Worm (Caenorhabditis elegans): ENCODE data around the gene dct-8.

The dct-8 gene

ce11 chrIV:3876955-3877354 lies 17.9 kb upstream of the dct-8 start:
- TF ChIP-seq elt-1 (tag; optimal IDR thresholded peaks at IDR 0.05) (no peak), lin-39 (tag; optimal IDR thresholded peaks at IDR 0.05) (no peak), nhr-21 (tag; optimal IDR thresholded peaks at IDR 0.05) (no peak), lin-11 (tag; optimal IDR thresholded peaks at IDR 0.05) (no peak), nhr-10 (tag; optimal IDR thresholded peaks at IDR 0.05) (no peak), elt-3 (tag; optimal IDR thresholded peaks at IDR 0.05) (no peak), ztf-4 (tag; optimal IDR thresholded peaks at IDR 0.05) (no peak), ama-1 (optimal IDR thresholded peaks at IDR 0.05) (no peak), snpc-4 (tag; optimal IDR thresholded peaks at IDR 0.05) (no peak), C34F6.9 (tag; optimal IDR thresholded peaks at IDR 0.05) (no peak), skn-1 (tag; optimal IDR thresholded peaks at IDR 0.05) (no peak), nhr-129 (tag; optimal IDR thresholded peaks at IDR 0.05) (no peak), nhr-25 (tag; optimal IDR thresholded peaks at IDR 0.05) (no peak)

ce11 chrIV:3878283-3878938 lies 16.5 kb upstream of the dct-8 start, which contains the start of gene F37C4.6:
Gene F37C4.6, minus strand, starts transcription at chrIV:3878333.
- TF ChIP-seq lin-13 (GFP tag; optimal IDR thresholded peaks at IDR 0.05): no peak
- TF ChIP-seq fos-1 (tag; optimal IDR thresholded peaks at IDR 0.05): peak; percentile 27

- no peak for TF ChIP-seq lin-39 (tag; optimal IDR thresholded peaks at IDR 0.05)
- no peak for TF ChIP-seq ama-1 (optimal IDR thresholded peaks at IDR 0.05)
- TF ChIP-seq egl-27 (tag; optimal IDR thresholded peaks at IDR 0.05): no peak
- TF ChIP-seq peb-1 (tag; optimal IDR thresholded peaks at IDR 0.05): no peak
- TF ChIP-seq mbf-1 (tag; optimal IDR thresholded peaks at IDR 0.05): no peak
Observed at ce11 chrIV:3881119-3881518, 13.8 kb upstream of the dct-8 start, which contains the start of the genes F37C4.8 and oac-23. Gene F37C4.8, minus strand, starts transcription at chrIV:3881219. Gene oac-23, plus strand, starts transcription at chrIV:3881441.

ce11 chrIV:3885369-3885768 lies 9.5 kb upstream of the dct-8 start, which contains the start of gene oac-22:
Gene oac-22, plus strand, starts transcription at chrIV:3885669.
- TF ChIP-seq gmeb-1 (tag; optimal IDR thresholded peaks at IDR 0.05) (no peak), egl-27 (tag; optimal IDR thresholded peaks at IDR 0.05) (no peak), lsy-2 (tag; optimal IDR thresholded peaks at IDR 0.05) (no peak), unc-55 (GFP tag; optimal IDR thresholded peaks at IDR 0.05) (no peak), nhr-25 (tag; optimal IDR thresholded peaks at IDR 0.05) (no peak), nhr-129 (tag; optimal IDR thresholded peaks at IDR 0.05) (no peak), elt-1 (tag; optimal IDR thresholded peaks at IDR 0.05) (no peak), unc-39 (tag; optimal IDR thresholded peaks at IDR 0.05) (no peak), zag-1 (tag; optimal IDR thresholded peaks at IDR 0.05) (no peak)

ce11 chrIV:3888963-3889362 lies 5.9 kb upstream of the dct-8 start, which contains the start of gene oac-21:
Gene oac-21, plus strand, starts transcription at chrIV:3889263.
- TF ChIP-seq elt-1 (tag; optimal IDR thresholded peaks at IDR 0.05): no peak
- no peak for TF ChIP-seq ztf-1 (GFP tag; conservative IDR thresholded peaks at IDR 0.05)
- no peak for TF ChIP-seq sma-9 (GFP tag; optimal IDR thresholded peaks at IDR 0.05)
- TF ChIP-seq sma-9 (tag; optimal IDR thresholded peaks at IDR 0.05): no peak
- TF ChIP-seq nhr-21 (tag; optimal IDR thresholded peaks at IDR 0.05): no peak
- no peak for TF ChIP-seq sem-4 (tag; optimal IDR thresholded peaks at IDR 0.05)
- TF ChIP-seq nhr-12 (tag; optimal IDR thresholded peaks at IDR 0.05): no peak

ce11 chrIV:3892027-3892426 lies 2.8 kb upstream of the dct-8 start, which contains the start of gene F56D6.9:
Gene F56D6.9, plus strand, starts transcription at chrIV:3892327.
- TF ChIP-seq alr-1 (tag; optimal IDR thresholded peaks at IDR 0.05): no peak
- TF ChIP-seq aly-2 (tag; optimal IDR thresholded peaks at IDR 0.05): no peak
- no peak for TF ChIP-seq nhr-77 (tag; optimal IDR thresholded peaks at IDR 0.05)
- TF ChIP-seq lin-13 (GFP tag; optimal IDR thresholded peaks at IDR 0.05): no peak
- TF ChIP-seq ztf-11 (tag; optimal IDR thresholded peaks at IDR 0.05): no peak
- TF ChIP-seq fos-1 (tag; optimal IDR thresholded peaks at IDR 0.05): no peak
- TF ChIP-seq lin-39 (tag; optimal IDR thresholded peaks at IDR 0.05): no peak
- no peak for TF ChIP-seq nhr-21 (tag; optimal IDR thresholded peaks at IDR 0.05)
- TF ChIP-seq nhr-23 (tag; optimal IDR thresholded peaks at IDR 0.05): no peak
- TF ChIP-seq ztf-4 (tag; optimal IDR thresholded peaks at IDR 0.05): no peak
- no peak for TF ChIP-seq crh-2 (tag; optimal IDR thresholded peaks at IDR 0.05)
- TF ChIP-seq sem-4 (tag; optimal IDR thresholded peaks at IDR 0.05): no peak
- no peak for TF ChIP-seq peb-1 (tag; optimal IDR thresholded peaks at IDR 0.05)
- no peak for TF ChIP-seq nhr-237 (tag; optimal IDR thresholded peaks at IDR 0.05)
- no peak for TF ChIP-seq sma-3 (GFP tag; optimal IDR thresholded peaks at IDR 0.05)
- no peak for TF ChIP-seq unc-62 (GFP tag; optimal IDR thresholded peaks at IDR 0.05)
- TF ChIP-seq ceh-16 (tag; optimal IDR thresholded peaks at IDR 0.05): no peak
- TF ChIP-seq sma-9 (GFP tag; optimal IDR thresholded peaks at IDR 0.05): no peak
- no peak for TF ChIP-seq sma-9 (tag; optimal IDR thresholded peaks at IDR 0.05)
- no peak for TF ChIP-seq nhr-129 (tag; optimal IDR thresholded peaks at IDR 0.05)
- TF ChIP-seq mdl-1 (tag; optimal IDR thresholded peaks at IDR 0.05): no peak
